Worm (Caenorhabditis elegans) whole organism, L4 larva: ENCODE results near the gene K08E4.3.

Source experiments
- F10B5.3 ChIP-seq: sonication (generic microtip); optimal IDR thresholded peaks from 2 replicates; lab custom pipeline; 2016; ENCODE audit warnings: mild to moderate bottlenecking, missing genetic modification characterization, missing compliant biosample characterization
- F49E8.2 ChIP-seq: sonication (generic microtip); optimal IDR thresholded peaks from 2 replicates; lab custom pipeline; 2016; ENCODE audit warnings: missing compliant biosample characterization, mild to moderate bottlenecking, missing genetic modification characterization, borderline replicate concordance
- R02D3.7 ChIP-seq: fragments of 150-350 bp; sonication (generic microtip); optimal IDR thresholded peaks from 3 replicates; lab custom pipeline; 2014; ENCODE audit warnings: missing biosample characterization, missing genetic modification characterization
- T26A8.4 ChIP-seq: fragments of 200-800 bp; sonication (Bioruptor generic); IDR thresholded peaks from 2 replicates; pipeline ENCODE4 v1.3.6; 2022; ENCODE audit warnings: missing genetic modification characterization, missing compliant biosample characterization
- Y48G9A.11 ChIP-seq: fragments of 200-800 bp; sonication (Bioruptor generic); IDR thresholded peaks from 2 replicates; pipeline ENCODE4 v1.3.6; 2022; ENCODE audit warnings: missing genetic modification reagents, missing genetic modification characterization, missing compliant biosample characterization
- Y5F2A.4 ChIP-seq: fragments of 200-800 bp; sonication (Bioruptor generic); optimal IDR thresholded peaks from 2 replicates; lab custom pipeline; 2018; ENCODE audit warnings: mild to moderate bottlenecking, missing genetic modification characterization, missing compliant biosample characterization
- Y75B8A.6 ChIP-seq: fragments of 200-800 bp; sonication (Bioruptor generic); IDR thresholded peaks from 2 replicates; pipeline ENCODE4 v1.3.6; 2022; ENCODE audit warnings: missing genetic modification reagents, missing genetic modification characterization, missing compliant biosample characterization
- ZK546.5 ChIP-seq, 2 experiments: sonication (generic microtip); optimal IDR thresholded peaks; 2 replicates each; lab custom pipeline; 2017; ENCODE audit warnings: missing biosample characterization in 2 of 2, missing genetic modification characterization in 2 of 2
- aha-1 ChIP-seq: fragments of 150-350 bp; peaks from one replicate; lab custom pipeline; 2014; ENCODE audit warnings: missing biosample characterization, missing genetic modification characterization
- aly-2 ChIP-seq: sonication (generic microtip); optimal IDR thresholded peaks from 2 replicates; lab custom pipeline; 2018; ENCODE audit warnings: missing biosample characterization, missing genetic modification characterization
- attf-4 ChIP-seq: sonication (generic microtip); optimal IDR thresholded peaks from 3 replicates; lab custom pipeline; 2017; ENCODE audit warnings: missing biosample characterization, missing genetic modification characterization
- ceh-82 ChIP-seq: sonication (generic microtip); optimal IDR thresholded peaks from 2 replicates; lab custom pipeline; 2017; ENCODE audit warnings: missing biosample characterization, missing genetic modification characterization
- daf-16 ChIP-seq, 3 experiments: sonication (generic microtip); optimal IDR thresholded peaks; 2 replicates each; lab custom pipeline; 2016 to 2017; ENCODE audit warnings: missing genetic modification characterization in 3 of 3, missing genetic modification reagents in 3 of 3, mild to moderate bottlenecking in 2 of 3, missing compliant biosample characterization in 2 of 3, missing biosample characterization in 1 of 3, moderate library complexity in 1 of 3
- daf-19 ChIP-seq: fragments of 200-800 bp; sonication (Bioruptor generic); conservative IDR thresholded peaks from 2 replicates; pipeline ENCODE4 v1.3.6; 2022; ENCODE audit warnings: missing genetic modification characterization, missing compliant biosample characterization
- daf-8 ChIP-seq: fragments of 200-800 bp; sonication (Bioruptor generic); IDR thresholded peaks from 2 replicates; pipeline ENCODE4 v1.3.6; 2022; ENCODE audit warnings: missing genetic modification characterization, missing compliant biosample characterization
- dpl-1 ChIP-seq: fragments of 150-350 bp; optimal IDR thresholded peaks from 2 replicates; lab custom pipeline; 2014; ENCODE audit warnings: missing biosample characterization, missing genetic modification reagents, missing genetic modification characterization
- duxl-1 ChIP-seq: sonication (generic microtip); optimal IDR thresholded peaks from 2 replicates; lab custom pipeline; 2016; ENCODE audit warnings: mild to moderate bottlenecking, missing genetic modification characterization, moderate library complexity, missing compliant biosample characterization; ENCODE audit not compliant: poor library complexity
- dve-1 ChIP-seq: sonication (generic microtip); optimal IDR thresholded peaks from 2 replicates; lab custom pipeline; 2017; ENCODE audit warnings: antibody characterized with exemption, mild to moderate bottlenecking, missing genetic modification characterization, missing compliant biosample characterization; ENCODE audit not compliant: insufficient read depth
- egl-43 ChIP-seq: fragments of 200-800 bp; sonication (Bioruptor generic); IDR thresholded peaks from 2 replicates; pipeline ENCODE4 v1.3.6; 2022; ENCODE audit warnings: missing genetic modification reagents, missing genetic modification characterization, missing compliant biosample characterization
- fos-1 ChIP-seq: fragments of 150-350 bp; optimal IDR thresholded peaks from 2 replicates; lab custom pipeline; 2014; ENCODE audit warnings: missing biosample characterization, missing genetic modification characterization
- hif-1 ChIP-seq, 2 experiments: sonication (generic microtip); optimal IDR thresholded peaks; 2 replicates each; lab custom pipeline; 2016 to 2017; ENCODE audit warnings: missing compliant biosample characterization in 2 of 2, missing genetic modification characterization in 2 of 2, missing genetic modification reagents in 2 of 2, missing genotype in 2 of 2, mild to moderate bottlenecking in 1 of 2
- hlh-11 ChIP-seq: fragments of 200-800 bp; sonication (Bioruptor generic); optimal IDR thresholded peaks from 2 replicates; lab custom pipeline; 2018; ENCODE audit warnings: mild to moderate bottlenecking, missing genetic modification characterization, missing compliant biosample characterization
- hlh-30 ChIP-seq: sonication (generic microtip); optimal IDR thresholded peaks from 2 replicates; lab custom pipeline; 2017; ENCODE audit warnings: antibody characterized with exemption, mild to moderate bottlenecking, missing genetic modification characterization, missing compliant biosample characterization; ENCODE audit not compliant: insufficient read depth
- hmg-1.1 ChIP-seq: fragments of 200-800 bp; sonication (Bioruptor generic); IDR thresholded peaks from 2 replicates; pipeline ENCODE4 v1.3.6; 2022; ENCODE audit warnings: missing genetic modification reagents, missing genetic modification characterization, missing compliant biosample characterization
- lin-1 ChIP-seq: fragments of 200-800 bp; sonication (Bioruptor generic); IDR thresholded peaks from 2 replicates; pipeline ENCODE4 v1.3.6; 2022; ENCODE audit warnings: missing genetic modification reagents, missing genetic modification characterization, missing compliant biosample characterization
- lin-29 ChIP-seq: fragments of 200-800 bp; sonication (Bioruptor generic); IDR thresholded peaks from 2 replicates; pipeline ENCODE4 v1.3.6; 2022; ENCODE audit warnings: missing genetic modification reagents, missing genetic modification characterization, missing compliant biosample characterization
- lin-38 ChIP-seq: fragments of 200-800 bp; sonication (Bioruptor generic); IDR thresholded peaks from 2 replicates; pipeline ENCODE4 v1.3.6; 2022; ENCODE audit warnings: missing genetic modification reagents, missing genetic modification characterization, missing compliant biosample characterization
- lin-39 ChIP-seq: fragments of 150-350 bp; optimal IDR thresholded peaks from 2 replicates; lab custom pipeline; 2014; ENCODE audit warnings: missing biosample characterization, missing genetic modification reagents, missing genetic modification characterization
- lir-3 ChIP-seq: sonication (generic microtip); optimal IDR thresholded peaks from 2 replicates; lab custom pipeline; 2016; ENCODE audit warnings: mild to moderate bottlenecking, missing genetic modification characterization, missing compliant biosample characterization
- lsy-2 ChIP-seq, 2 experiments: fragments of 150-350 bp in 1 of 2; sonication (generic microtip) in 1 of 2; optimal IDR thresholded peaks; 2 replicates each; lab custom pipeline; 2014 to 2017; ENCODE audit warnings: missing biosample characterization in 2 of 2, missing genetic modification characterization in 2 of 2
- mep-1 ChIP-seq: fragments of 150-350 bp; sonication (generic microtip); optimal IDR thresholded peaks from 3 replicates; lab custom pipeline; 2014; ENCODE audit warnings: missing biosample characterization, missing genetic modification characterization
- nhr-11 ChIP-seq: fragments of 150-350 bp; optimal IDR thresholded peaks from 2 replicates; lab custom pipeline; 2014; ENCODE audit warnings: missing biosample characterization, missing genetic modification characterization
- nhr-25 ChIP-seq: sonication (generic microtip); optimal IDR thresholded peaks from 2 replicates; lab custom pipeline; 2017; ENCODE audit warnings: missing genetic modification characterization, mild to moderate bottlenecking, missing compliant biosample characterization, antibody characterized with exemption, moderate library complexity, borderline replicate concordance; ENCODE audit not compliant: insufficient read depth
- nhr-28 ChIP-seq: fragments of 150-350 bp; optimal IDR thresholded peaks from 2 replicates; lab custom pipeline; 2014; ENCODE audit warnings: missing biosample characterization, missing genetic modification characterization
- nhr-41 ChIP-seq: fragments of 200-800 bp; sonication (Bioruptor generic); IDR thresholded peaks from 2 replicates; pipeline ENCODE4 v1.3.6; 2022; ENCODE audit warnings: missing genetic modification reagents, missing genetic modification characterization, missing compliant biosample characterization
- nhr-48 ChIP-seq: sonication (generic microtip); optimal IDR thresholded peaks from 2 replicates; lab custom pipeline; 2016; ENCODE audit warnings: mild to moderate bottlenecking, missing genetic modification characterization, missing compliant biosample characterization
- nhr-76 ChIP-seq: fragments of 150-350 bp; optimal IDR thresholded peaks from 2 replicates; lab custom pipeline; 2014; ENCODE audit warnings: missing biosample characterization, missing genetic modification characterization
- nhr-77 ChIP-seq: fragments of 150-350 bp; optimal IDR thresholded peaks from 2 replicates; lab custom pipeline; 2014; ENCODE audit warnings: missing biosample characterization, missing genetic modification characterization
- saeg-2 ChIP-seq: fragments of 200-800 bp; sonication (Bioruptor generic); IDR thresholded peaks from 2 replicates; pipeline ENCODE4 v1.3.6; 2022; ENCODE audit warnings: missing genetic modification reagents, missing genetic modification characterization, missing compliant biosample characterization
- sdz-12 ChIP-seq: fragments of 200-800 bp; sonication (Bioruptor generic); optimal IDR thresholded peaks from 2 replicates; lab custom pipeline; 2018; ENCODE audit warnings: mild to moderate bottlenecking, missing genetic modification characterization, missing compliant biosample characterization
- set-16 ChIP-seq: fragments of 200-800 bp; sonication (Bioruptor generic); IDR thresholded peaks from 2 replicates; pipeline ENCODE4 v1.3.6; 2022; ENCODE audit warnings: missing genetic modification reagents, missing genetic modification characterization, missing compliant biosample characterization
- snpc-4 ChIP-seq: fragments of 150-350 bp; optimal IDR thresholded peaks from 2 replicates; lab custom pipeline; 2014; ENCODE audit warnings: missing biosample characterization, missing genetic modification characterization
- spr-1 ChIP-seq: sonication (generic microtip); optimal IDR thresholded peaks from 2 replicates; lab custom pipeline; 2016; ENCODE audit warnings: mild to moderate bottlenecking, missing genetic modification characterization, missing compliant biosample characterization
- spr-3 ChIP-seq: fragments of 200-800 bp; sonication (Bioruptor generic); optimal IDR thresholded peaks from 2 replicates; lab custom pipeline; 2018; ENCODE audit warnings: mild to moderate bottlenecking, missing genetic modification characterization, missing compliant biosample characterization
- tra-1 ChIP-seq: fragments of 200-800 bp; sonication (Bioruptor generic); IDR thresholded peaks from 2 replicates; pipeline ENCODE4 v1.3.6; 2022; ENCODE audit warnings: missing genetic modification reagents, missing genetic modification characterization, missing compliant biosample characterization
- unc-39 ChIP-seq: sonication (generic microtip); optimal IDR thresholded peaks from 2 replicates; lab custom pipeline; 2017; ENCODE audit warnings: missing biosample characterization, missing genetic modification characterization
- zfp-2 ChIP-seq: sonication (generic microtip); optimal IDR thresholded peaks from 2 replicates; lab custom pipeline; 2016; ENCODE audit warnings: mild to moderate bottlenecking, missing genetic modification characterization, missing compliant biosample characterization
- zip-11 ChIP-seq: fragments of 200-800 bp; sonication (Bioruptor generic); IDR thresholded peaks from 2 replicates; pipeline ENCODE4 v1.3.6; 2022; ENCODE audit warnings: missing genetic modification characterization, missing compliant biosample characterization
- zip-2 ChIP-seq: fragments of 150-350 bp; optimal IDR thresholded peaks from 2 replicates; lab custom pipeline; 2014; ENCODE audit warnings: missing biosample characterization, missing genetic modification characterization

The K08E4.3 gene

DNA sequence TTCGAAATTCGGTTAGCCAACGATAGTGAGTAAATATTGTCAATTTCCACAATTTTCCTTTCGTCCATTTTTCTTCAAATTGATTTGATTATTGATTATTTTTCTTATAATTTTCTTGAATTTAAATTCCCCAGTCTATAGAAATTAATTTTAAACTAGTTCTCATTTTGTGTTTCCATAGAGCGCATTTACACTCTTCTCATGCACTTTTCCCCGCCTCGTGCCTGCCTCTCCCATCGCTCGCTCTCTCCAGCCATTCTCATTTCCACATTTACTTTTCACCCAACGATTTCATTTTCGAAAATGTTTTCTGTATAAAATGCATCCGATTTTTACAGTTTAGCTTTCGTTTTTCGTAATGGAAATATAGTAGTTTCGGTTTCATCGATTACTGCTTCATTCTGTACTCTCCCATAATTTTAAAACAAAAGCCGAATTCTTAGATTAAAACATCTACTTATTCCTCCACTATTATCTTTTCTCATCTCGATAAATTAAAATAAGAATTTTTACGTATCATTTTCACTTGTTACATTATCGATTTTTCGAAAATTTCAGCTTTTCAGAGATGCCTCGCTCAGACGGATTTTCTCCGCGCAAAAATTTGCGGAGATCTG, 21.5 kb downstream of the K08E4.3 start, which contains the start of gene lex-1 (continued):
- TF ChIP-seq spr-3 (GFP tag; lab: Kevin White, UChicago) (no peak), set-16 (GFP tag; lab: Robert Waterston, UW) (no peak), nhr-25 (tag; lab: Kevin White, UChicago) (no peak), snpc-4 (tag; lab: Kevin White, UChicago) (no peak), zfp-2 (tag; lab: Kevin White, UChicago) (no peak), nhr-77 (tag; lab: Kevin White, UChicago) (no peak), mep-1 (tag; lab: Kevin White, UChicago) (peak; percentile 46), duxl-1 (no peak), hlh-11 (tag; lab: Kevin White, UChicago) (no peak), attf-4 (tag; lab: Kevin White, UChicago) (no peak), unc-39 (tag; lab: Kevin White, UChicago) (no peak), daf-16 (GFP tag; optimal IDR thresholded peaks at IDR 0.05; lab: Kevin White, UChicago) (no peak), daf-16 (tag; optimal IDR thresholded peaks at IDR 0.05; lab: Kevin White, UChicago) (no peak), tra-1 (GFP tag; lab: Robert Waterston, UW) (no peak), hif-1 (tag; optimal IDR thresholded peaks at IDR 0.05; lab: Kevin White, UChicago) (peak in 1 of 2 experiments; percentile 1), ceh-82 (tag; lab: Kevin White, UChicago) (no peak), ZK546.5 (tag; optimal IDR thresholded peaks at IDR 0.05; lab: Kevin White, UChicago) (no peak), R02D3.7 (tag; lab: Kevin White, UChicago) (no peak), lin-38 (GFP tag; lab: Robert Waterston, UW) (peak; percentile 81), F10B5.3 (no peak), egl-43 (no peak), hmg-1.1 (GFP tag; lab: Robert Waterston, UW) (0 out of 2 replicates have a peak, but pooled peaks have one; percentile 25), lin-29 (no peak), F49E8.2 (tag; lab: Kevin White, UChicago) (no peak), lir-3 (no peak), nhr-28 (tag; lab: Kevin White, UChicago) (peak; percentile 19), zip-11 (no peak), Y48G9A.11 (GFP tag; lab: Robert Waterston, UW) (no peak), dpl-1 (GFP tag; lab: Kevin White, UChicago) (peak; percentile 69), daf-19 (GFP tag; lab: Robert Waterston, UW) (no peak), Y5F2A.4 (GFP tag; lab: Kevin White, UChicago) (no peak), nhr-11 (tag; lab: Kevin White, UChicago) (no peak), aly-2 (tag; lab: Kevin White, UChicago) (no peak), nhr-48 (tag; lab: Kevin White, UChicago) (no peak), lin-1 (GFP tag; lab: Robert Waterston, UW) (no peak), saeg-2 (GFP tag; lab: Robert Waterston, UW) (no peak), nhr-76 (tag; lab: Kevin White, UChicago) (no peak), zip-2 (tag; lab: Kevin White, UChicago) (no peak), sdz-12 (GFP tag; lab: Kevin White, UChicago) (no peak), spr-1 (tag; lab: Kevin White, UChicago) (no peak), lsy-2 (tag; optimal IDR thresholded peaks at IDR 0.05; lab: Kevin White, UChicago) (peak in 1 of 2 experiments; percentile 64), hlh-30 (tag; lab: Kevin White, UChicago) (peak; percentile 90), Y75B8A.6 (GFP tag; lab: Robert Waterston, UW) (no peak), aha-1 (no peak), nhr-41 (GFP tag; lab: Robert Waterston, UW) (no peak), daf-8 (GFP tag; lab: Robert Waterston, UW) (no peak), dve-1 (no peak), fos-1 (tag; lab: Kevin White, UChicago) (no peak), T26A8.4 (GFP tag; lab: Robert Waterston, UW) (no peak), lin-39 (tag; lab: Kevin White, UChicago) (no peak)
